Fruit fly (Drosophila melanogaster) whole organism, embryonic: ENCODE data around the gene CG10845.

ENCODE experiments used
- Blimp-1 ChIP-seq: fragments of 200-800 bp; sonication (Bioruptor generic); optimal IDR thresholded peaks from 3 replicates; lab custom pipeline; 2018; ENCODE audit warnings: missing biosample characterization, missing genetic modification characterization, mild to moderate bottlenecking, moderate library complexity, missing genetic modification reagents
- Bteb2 ChIP-seq: fragments of 200-800 bp; sonication (Bioruptor generic); optimal IDR thresholded peaks from 2 replicates; lab custom pipeline; 2016; ENCODE audit warnings: missing biosample characterization, missing genetic modification characterization
- C15 ChIP-seq: fragments of 200-800 bp; sonication (Bioruptor generic); IDR thresholded peaks from 3 replicates; pipeline ENCODE4 v1.3.6; 2022; ENCODE audit warnings: missing biosample characterization, missing genetic modification characterization
- CG11085 ChIP-seq: fragments of 200-800 bp; sonication (Bioruptor generic); IDR thresholded peaks from 2 replicates; pipeline ENCODE4 v1.3.6; 2022; ENCODE audit warnings: missing biosample characterization, missing genetic modification characterization
- CG11695 ChIP-seq: fragments of 200-800 bp; sonication (Bioruptor generic); IDR thresholded peaks from 3 replicates; pipeline ENCODE4 v1.3.6; 2022; ENCODE audit warnings: missing biosample characterization, missing genetic modification characterization
- CG16813 ChIP-seq: fragments of 200-800 bp; sonication (Bioruptor generic); IDR thresholded peaks from 3 replicates; pipeline ENCODE4 v1.3.6; 2022; ENCODE audit warnings: missing biosample characterization, missing genetic modification characterization; ENCODE audit not compliant: partially characterized antibody
- CG18619 ChIP-seq: fragments of 200-800 bp; sonication (Bioruptor generic); optimal IDR thresholded peaks from 3 replicates; lab custom pipeline; 2017; ENCODE audit warnings: missing biosample characterization, mild to moderate bottlenecking, missing genetic modification characterization
- CG31388 ChIP-seq: fragments of 200-800 bp; sonication (Bioruptor generic); optimal IDR thresholded peaks from 2 replicates; lab custom pipeline; 2016; ENCODE audit warnings: missing biosample characterization, missing genetic modification characterization
- CG43689 ChIP-seq: fragments of 200-800 bp; sonication (Bioruptor generic); IDR thresholded peaks from 2 replicates; pipeline ENCODE4 v1.3.6; 2022; ENCODE audit warnings: missing biosample characterization, missing genetic modification characterization
- CG6654 ChIP-seq: fragments of 200-800 bp; sonication (Bioruptor generic); optimal IDR thresholded peaks from 2 replicates; lab custom pipeline; 2017; ENCODE audit warnings: missing biosample characterization, mild to moderate bottlenecking, missing genetic modification characterization
- CG6791 ChIP-seq: fragments of 200-800 bp; sonication (Bioruptor generic); IDR thresholded peaks from 3 replicates; pipeline ENCODE4 v1.3.6; 2022; ENCODE audit warnings: missing biosample characterization, missing genetic modification characterization; ENCODE audit not compliant: partially characterized antibody
- CG6854 ChIP-seq: fragments of 200-800 bp; sonication (Bioruptor generic); optimal IDR thresholded peaks from 3 replicates; lab custom pipeline; 2017; ENCODE audit warnings: missing biosample characterization, mild to moderate bottlenecking, missing genetic modification characterization
- CG7556 ChIP-seq: fragments of 200-800 bp; sonication (Bioruptor generic); optimal IDR thresholded peaks from 2 replicates; lab custom pipeline; 2017; ENCODE audit warnings: missing biosample characterization, mild to moderate bottlenecking, missing genetic modification characterization
- CG7745 ChIP-seq: fragments of 200-800 bp; sonication (Bioruptor generic); optimal IDR thresholded peaks from 2 replicates; lab custom pipeline; 2018; ENCODE audit warnings: missing biosample characterization, mild to moderate bottlenecking, missing genetic modification characterization, moderate library complexity
- CG8359 ChIP-seq: fragments of 200-800 bp; sonication (Bioruptor generic); optimal IDR thresholded peaks from 2 replicates; lab custom pipeline; 2017; ENCODE audit warnings: missing biosample characterization, mild to moderate bottlenecking, missing genetic modification characterization, borderline replicate concordance
- CG9609 ChIP-seq: fragments of 200-800 bp; sonication (Bioruptor generic); optimal IDR thresholded peaks from 3 replicates; lab custom pipeline; 2016; ENCODE audit warnings: missing biosample characterization, missing genetic modification characterization
- Dip2 ChIP-seq: fragments of 200-800 bp; sonication (Bioruptor generic); IDR thresholded peaks from 2 replicates; pipeline ENCODE4 v1.3.6; 2022; ENCODE audit warnings: missing biosample characterization, missing genetic modification characterization
- E2f2 ChIP-seq: fragments of 200-800 bp; sonication (Bioruptor generic); IDR thresholded peaks from 2 replicates; pipeline ENCODE4 v1.3.6; 2022; ENCODE audit warnings: missing biosample characterization, missing genetic modification characterization
- Gsc ChIP-seq: fragments of 200-800 bp; sonication (Bioruptor generic); IDR thresholded peaks from 2 replicates; pipeline ENCODE4 v1.3.6; 2022; ENCODE audit warnings: missing biosample characterization, missing genetic modification characterization
- Gug ChIP-seq: fragments of 200-800 bp; sonication (Bioruptor generic); IDR thresholded peaks from 4 replicates; pipeline ENCODE4 v1.3.6; 2022; ENCODE audit warnings: missing biosample characterization, missing genetic modification characterization
- HmgD ChIP-seq: fragments of 200-800 bp; sonication (Bioruptor generic); optimal IDR thresholded peaks from 3 replicates; lab custom pipeline; 2016; ENCODE audit warnings: missing biosample characterization, missing genetic modification characterization
- MESR4 ChIP-seq: fragments of 200-800 bp; sonication (Bioruptor generic); optimal IDR thresholded peaks from 2 replicates; lab custom pipeline; 2018; ENCODE audit warnings: missing biosample characterization, mild to moderate bottlenecking, missing genetic modification characterization, moderate library complexity
- Myb ChIP-seq: fragments of 200-800 bp; sonication (Bioruptor generic); optimal IDR thresholded peaks from 2 replicates; lab custom pipeline; 2016; ENCODE audit warnings: missing biosample characterization, missing genetic modification characterization
- Poxn ChIP-seq: fragments of 200-800 bp; sonication (Bioruptor generic); IDR thresholded peaks from 2 replicates; pipeline ENCODE4 v1.3.6; 2022; ENCODE audit warnings: missing biosample characterization, missing genetic modification characterization
- Stat92E ChIP-seq, 3 experiments: fragments of >200 bp in 2 of 3; fragments of 200-800 bp in 1 of 3; sonication (Bioruptor generic) in 1 of 3; optimal IDR thresholded peaks; 2 replicates each; lab custom pipeline; 2017 to 2019; ENCODE audit warnings: missing biosample characterization in 3 of 3, missing genetic modification characterization in 3 of 3, mild to moderate bottlenecking in 1 of 3, moderate library complexity in 1 of 3
- YL-1 ChIP-seq: fragments of 200-800 bp; sonication (Bioruptor generic); optimal IDR thresholded peaks from 3 replicates; lab custom pipeline; 2017; ENCODE audit warnings: missing biosample characterization, mild to moderate bottlenecking, missing genetic modification characterization
- ap ChIP-seq: fragments of 200-800 bp; sonication (Bioruptor generic); IDR thresholded peaks from 2 replicates; pipeline ENCODE4 v1.3.6; 2022; ENCODE audit warnings: missing biosample characterization, missing genetic modification characterization
- bbx ChIP-seq: fragments of 200-800 bp; sonication (Bioruptor generic); IDR thresholded peaks from 2 replicates; pipeline ENCODE4 v1.3.6; 2022; ENCODE audit warnings: missing biosample characterization, missing genetic modification characterization; ENCODE audit not compliant: partially characterized antibody
- bigmax ChIP-seq: fragments of 200-800 bp; sonication (Bioruptor generic); optimal IDR thresholded peaks from 2 replicates; lab custom pipeline; 2018; ENCODE audit warnings: missing biosample characterization, mild to moderate bottlenecking, missing genetic modification characterization
- caup ChIP-seq: fragments of 200-800 bp; sonication (Bioruptor generic); optimal IDR thresholded peaks from 3 replicates; lab custom pipeline; 2017; ENCODE audit warnings: missing biosample characterization, mild to moderate bottlenecking, missing genetic modification characterization, moderate library complexity; ENCODE audit not compliant: severe bottlenecking
- chm ChIP-seq: fragments of 200-800 bp; sonication (Bioruptor generic); IDR thresholded peaks from 2 replicates; pipeline ENCODE4 v1.3.6; 2022; ENCODE audit warnings: missing biosample characterization, missing genetic modification characterization
- ci ChIP-seq: fragments of 200-800 bp; sonication (Bioruptor generic); IDR thresholded peaks from 3 replicates; pipeline ENCODE4 v1.3.6; 2022; ENCODE audit warnings: missing biosample characterization, missing genetic modification characterization
- fd102C ChIP-seq: fragments of 200-800 bp; sonication (Bioruptor generic); optimal IDR thresholded peaks from 2 replicates; lab custom pipeline; 2018; ENCODE audit warnings: missing biosample characterization, mild to moderate bottlenecking, missing genetic modification characterization, moderate library complexity
- fd64A ChIP-seq: fragments of 200-800 bp; sonication (Bioruptor generic); optimal IDR thresholded peaks from 3 replicates; lab custom pipeline; 2018; ENCODE audit warnings: missing biosample characterization, mild to moderate bottlenecking, missing genetic modification characterization
- fu2 ChIP-seq: fragments of 200-800 bp; sonication (Bioruptor generic); optimal IDR thresholded peaks from 2 replicates; lab custom pipeline; 2016; ENCODE audit warnings: missing biosample characterization, missing genetic modification characterization
- gcm2 ChIP-seq: fragments of 200-800 bp; sonication (Bioruptor generic); optimal IDR thresholded peaks from 2 replicates; lab custom pipeline; 2016; ENCODE audit warnings: missing biosample characterization, missing genetic modification characterization
- gsb ChIP-seq: fragments of 200-800 bp; sonication (Bioruptor generic); IDR thresholded peaks from 2 replicates; pipeline ENCODE4 v1.3.6; 2022; ENCODE audit warnings: missing biosample characterization, missing genetic modification characterization
- h ChIP-seq: fragments of >200 bp; optimal IDR thresholded peaks from 2 replicates; lab custom pipeline; 2017
- her ChIP-seq: fragments of 200-800 bp; sonication (Bioruptor generic); optimal IDR thresholded peaks from 2 replicates; lab custom pipeline; 2016; ENCODE audit warnings: missing biosample characterization, missing genetic modification characterization
- ken ChIP-seq: fragments of 200-800 bp; sonication (Bioruptor generic); IDR thresholded peaks from 3 replicates; pipeline ENCODE4 v1.3.6; 2022; ENCODE audit warnings: missing biosample characterization, missing genetic modification characterization
- klu ChIP-seq: fragments of 200-800 bp; sonication (Bioruptor generic); IDR thresholded peaks from 2 replicates; pipeline ENCODE4 v1.3.6; 2022; ENCODE audit warnings: missing biosample characterization, missing genetic modification characterization
- pan ChIP-seq, 4 experiments: fragments of >200 bp in 3 of 4; fragments of 200-800 bp in 1 of 4; sonication (Bioruptor generic) in 1 of 4; optimal IDR thresholded peaks in 3 of 4; IDR thresholded peaks in 1 of 4; 2 replicates each; pipeline versions ENCODE4 v1.3.6 to Lab custom; 2017 to 2022; ENCODE audit warnings: missing biosample characterization in 2 of 4, missing genetic modification characterization in 2 of 4, mixed read lengths in 1 of 4
- pb ChIP-seq: fragments of 200-800 bp; sonication (Bioruptor generic); optimal IDR thresholded peaks from 3 replicates; lab custom pipeline; 2016; ENCODE audit warnings: missing biosample characterization, missing genetic modification characterization
- pum ChIP-seq: fragments of 200-800 bp; sonication (Bioruptor generic); optimal IDR thresholded peaks from 2 replicates; lab custom pipeline; 2016; ENCODE audit warnings: missing biosample characterization, missing genetic modification characterization
- sob ChIP-seq: fragments of 200-800 bp; sonication (Bioruptor generic); IDR thresholded peaks from 2 replicates; pipeline ENCODE4 v1.3.6; 2022; ENCODE audit warnings: missing biosample characterization, missing genetic modification characterization
- tio ChIP-seq: fragments of 200-800 bp; sonication (Bioruptor generic); optimal IDR thresholded peaks from 2 replicates; lab custom pipeline; 2017; ENCODE audit warnings: missing biosample characterization, missing genetic modification characterization, inconsistent platforms
- tna ChIP-seq: fragments of 200-800 bp; sonication (Bioruptor generic); IDR thresholded peaks from 2 replicates; pipeline ENCODE4 v1.3.6; 2022; ENCODE audit warnings: missing biosample characterization, missing genetic modification characterization; ENCODE audit not compliant: partially characterized antibody
- vvl ChIP-seq: fragments of 200-800 bp; sonication (Bioruptor generic); IDR thresholded peaks from 2 replicates; pipeline ENCODE4 v1.3.6; 2022; ENCODE audit warnings: missing biosample characterization, missing genetic modification characterization
- zfh2 ChIP-seq: fragments of 200-800 bp; sonication (Bioruptor generic); optimal IDR thresholded peaks from 2 replicates; lab custom pipeline; 2016; ENCODE audit warnings: missing biosample characterization, missing genetic modification characterization

Gene CG10845

dm6 chr3R:24917814-24918636, 17.1 kb downstream of the CG10845 start, which contains the start of the genes PIG-S, sud1 and CG11168 (continued):
- TF ChIP-seq fd102C (GFP tag; lab: Kevin White, UChicago): no peak
- TF ChIP-seq CG11695: no peak
- peak; percentile 62; the same call in 1 of the 2 replicates for TF ChIP-seq Poxn (GFP tag; lab: Robert Waterston, UW)
- no peak for TF ChIP-seq Stat92E (GFP tag; optimal IDR thresholded peaks at IDR 0.05; lab: Kevin White, UChicago)
- TF ChIP-seq caup: peak; percentile 50
- TF ChIP-seq Blimp-1: no peak
- peak; percentile 64; the same call in 3 of the 4 replicates for TF ChIP-seq Gug (GFP tag; lab: Robert Waterston, UW)
- no peak for TF ChIP-seq CG18619
- no peak for TF ChIP-seq CG43689 (GFP tag; lab: Robert Waterston, UW)
- TF ChIP-seq Dip2: no peak
- no peak for TF ChIP-seq chm (GFP tag; lab: Robert Waterston, UW)
- peak; percentile 68 for TF ChIP-seq bbx
- 0 out of 3 replicates have a peak, but pooled peaks have one; percentile 27 for TF ChIP-seq ci (GFP tag; lab: Robert Waterston, UW)
- TF ChIP-seq CG8359 (GFP tag; lab: Kevin White, UChicago): no peak
- no peak for TF ChIP-seq CG31388
- TF ChIP-seq fu2 (GFP tag; lab: Kevin White, UChicago): no peak
- no peak for TF ChIP-seq CG11085
- no peak for TF ChIP-seq CG6654
- TF ChIP-seq CG7556 (GFP tag; lab: Kevin White, UChicago): no peak
- TF ChIP-seq CG6791: peak; percentile 82
- no peak for TF ChIP-seq CG9609
- no peak for TF ChIP-seq C15 (GFP tag; lab: Robert Waterston, UW)
- TF ChIP-seq vvl: peak; percentile 55
- no peak for TF ChIP-seq gcm2 (GFP tag; lab: Kevin White, UChicago)
- TF ChIP-seq sob: peak; percentile 65; the same call in 1 of the 2 replicates
- TF ChIP-seq ap (GFP tag; lab: Robert Waterston, UW): 0 out of 2 replicates have a peak, but pooled peaks have one; percentile 10
- no peak for TF ChIP-seq pum (GFP tag; lab: Kevin White, UChicago)
- no peak for TF ChIP-seq bigmax (GFP tag; lab: Kevin White, UChicago)
- no peak for TF ChIP-seq h
- no peak for TF ChIP-seq pb (GFP tag; lab: Kevin White, UChicago)
- peak; percentile 26; the same call in 1 of the 2 replicates for TF ChIP-seq E2f2 (GFP tag; lab: Robert Waterston, UW)
- TF ChIP-seq MESR4: peak; percentile 38
- TF ChIP-seq Myb: no peak
- no peak for TF ChIP-seq Gsc (GFP tag; lab: Robert Waterston, UW)
- no peak for TF ChIP-seq HmgD (GFP tag; lab: Kevin White, UChicago)
- no peak for TF ChIP-seq CG7745
- TF ChIP-seq zfh2 (GFP tag; lab: Kevin White, UChicago): no peak
- TF ChIP-seq ken: peak; percentile 66; the same call in 2 of the 3 replicates
- peak; percentile 95 for TF ChIP-seq CG16813 (GFP tag; lab: Robert Waterston, UW)
- no peak for TF ChIP-seq CG6854
- no peak for TF ChIP-seq Bteb2 (GFP tag; lab: Kevin White, UChicago)
- peak; percentile 51 for TF ChIP-seq YL-1 (GFP tag; lab: Kevin White, UChicago)
- TF ChIP-seq pan (optimal IDR thresholded peaks at IDR 0.05; lab: Kevin White, UChicago): no peak
- TF ChIP-seq pan (GFP tag; optimal IDR thresholded peaks at IDR 0.05 in 1 of 2, IDR thresholded peaks at IDR 0.05 in 1 of 2): peak in 1 of 2 experiments; percentile 62
- TF ChIP-seq gsb (GFP tag; lab: Robert Waterston, UW): no peak
- no peak for TF ChIP-seq her
- no peak for TF ChIP-seq klu (GFP tag; lab: Robert Waterston, UW)
- TF ChIP-seq fd64A (GFP tag; lab: Kevin White, UChicago): no peak
- peak; percentile 71; the same call in 1 of the 2 replicates for TF ChIP-seq tna (GFP tag; lab: Robert Waterston, UW)
- no peak for TF ChIP-seq tio (GFP tag; lab: Kevin White, UChicago)
